Fruit fly (Drosophila melanogaster) whole organism, embryonic: ENCODE results near the gene CG10165.

ENCODE experiments used
- Asciz ChIP-seq: fragments of 200-800 bp; sonication (Bioruptor generic); optimal IDR thresholded peaks from 2 replicates; lab custom pipeline; 2017; ENCODE audit warnings: missing biosample characterization, mild to moderate bottlenecking, missing genetic modification characterization, missing genetic modification reagents
- B-H1 ChIP-seq: fragments of 200-800 bp; sonication (Bioruptor generic); IDR thresholded peaks from 3 replicates; pipeline ENCODE4 v1.3.6; 2022; ENCODE audit warnings: missing biosample characterization, missing genetic modification characterization
- CG11247 ChIP-seq: fragments of 200-800 bp; sonication (Bioruptor generic); IDR thresholded peaks from 2 replicates; pipeline ENCODE4 v1.3.6; 2022; ENCODE audit warnings: missing biosample characterization, missing genetic modification characterization
- CG12219 ChIP-seq: fragments of 200-800 bp; sonication (Bioruptor generic); optimal IDR thresholded peaks from 3 replicates; lab custom pipeline; 2018; ENCODE audit warnings: missing biosample characterization, mild to moderate bottlenecking, missing genetic modification characterization
- CG12299 ChIP-seq: fragments of 200-800 bp; sonication (Bioruptor generic); optimal IDR thresholded peaks from 2 replicates; lab custom pipeline; 2018; ENCODE audit warnings: missing biosample characterization, mild to moderate bottlenecking, missing genetic modification characterization
- CG13287 ChIP-seq: fragments of 200-800 bp; sonication (Bioruptor generic); IDR thresholded peaks from 2 replicates; pipeline ENCODE4 v1.3.6; 2022; ENCODE audit warnings: missing biosample characterization, missing genetic modification characterization; ENCODE audit not compliant: partially characterized antibody
- CG14667 ChIP-seq: fragments of 200-800 bp; sonication (Bioruptor generic); IDR thresholded peaks from 2 replicates; pipeline ENCODE4 v1.3.6; 2022; ENCODE audit warnings: missing biosample characterization, missing genetic modification characterization
- CG15073 ChIP-seq: fragments of 200-800 bp; sonication (Bioruptor generic); optimal IDR thresholded peaks from 2 replicates; lab custom pipeline; 2016; ENCODE audit warnings: missing biosample characterization, missing genetic modification characterization
- CG15269 ChIP-seq: fragments of 200-800 bp; sonication (Bioruptor generic); optimal IDR thresholded peaks from 2 replicates; lab custom pipeline; 2018; ENCODE audit warnings: missing biosample characterization, mild to moderate bottlenecking, missing genetic modification characterization, moderate library complexity
- CG15514 ChIP-seq: fragments of 200-800 bp; sonication (Bioruptor generic); optimal IDR thresholded peaks from 3 replicates; lab custom pipeline; 2017; ENCODE audit warnings: missing biosample characterization, missing genetic modification characterization, mild to moderate bottlenecking, moderate library complexity, missing genetic modification reagents
- CG17612 ChIP-seq: fragments of 200-800 bp; sonication (Bioruptor generic); IDR thresholded peaks from 2 replicates; pipeline ENCODE4 v1.3.6; 2022; ENCODE audit warnings: missing biosample characterization, missing genetic modification characterization
- CG31224 ChIP-seq: fragments of 200-800 bp; sonication (Bioruptor generic); IDR thresholded peaks from 2 replicates; pipeline ENCODE4 v1.3.6; 2022; ENCODE audit warnings: missing biosample characterization, missing genetic modification characterization
- CG34376 ChIP-seq: fragments of 200-800 bp; sonication (Bioruptor generic); optimal IDR thresholded peaks from 2 replicates; lab custom pipeline; 2018; ENCODE audit warnings: missing biosample characterization, mild to moderate bottlenecking, missing genetic modification characterization
- CG3995 ChIP-seq: fragments of 200-800 bp; sonication (Bioruptor generic); optimal IDR thresholded peaks from 3 replicates; lab custom pipeline; 2016; ENCODE audit warnings: missing biosample characterization, missing genetic modification characterization
- CG6254 ChIP-seq: fragments of 200-800 bp; sonication (Bioruptor generic); optimal IDR thresholded peaks from 3 replicates; lab custom pipeline; 2017; ENCODE audit warnings: mild to moderate bottlenecking, missing biosample characterization, missing genetic modification reagents, missing genetic modification characterization
- CG6765 ChIP-seq: fragments of 200-800 bp; sonication (Bioruptor generic); optimal IDR thresholded peaks from 3 replicates; lab custom pipeline; 2017; ENCODE audit warnings: missing biosample characterization, mild to moderate bottlenecking, missing genetic modification characterization
- CG7372 ChIP-seq: fragments of 200-800 bp; sonication (Bioruptor generic); IDR thresholded peaks from 2 replicates; pipeline ENCODE4 v1.3.6; 2022; ENCODE audit warnings: missing biosample characterization, missing genetic modification characterization
- CG7745 ChIP-seq: fragments of 200-800 bp; sonication (Bioruptor generic); optimal IDR thresholded peaks from 2 replicates; lab custom pipeline; 2018; ENCODE audit warnings: missing biosample characterization, mild to moderate bottlenecking, missing genetic modification characterization, moderate library complexity
- CG8290 ChIP-seq, 3 experiments: fragments of 200-800 bp; sonication (Bioruptor generic); optimal IDR thresholded peaks; 2 replicates each; lab custom pipeline; 2016 to 2019; ENCODE audit warnings: missing biosample characterization in 3 of 3, missing genetic modification characterization in 3 of 3, mild to moderate bottlenecking in 2 of 3, moderate library complexity in 1 of 3
- CG9609 ChIP-seq: fragments of 200-800 bp; sonication (Bioruptor generic); optimal IDR thresholded peaks from 3 replicates; lab custom pipeline; 2016; ENCODE audit warnings: missing biosample characterization, missing genetic modification characterization
- D ChIP-seq, 2 experiments: fragments of 200-800 bp in 1 of 2; fragments of >200 bp in 1 of 2; sonication (Bioruptor generic) in 1 of 2; optimal IDR thresholded peaks; 2 replicates in 1 of 2; 3 replicates in 1 of 2; lab custom pipeline; 2017; ENCODE audit warnings: mild to moderate bottlenecking in 1 of 2, missing biosample characterization in 1 of 2, missing genetic modification characterization in 1 of 2, missing genetic modification reagents in 1 of 2
- D19B ChIP-seq: fragments of 200-800 bp; sonication (Bioruptor generic); optimal IDR thresholded peaks from 2 replicates; lab custom pipeline; 2017; ENCODE audit warnings: missing biosample characterization, mild to moderate bottlenecking, missing genetic modification characterization
- Dbx ChIP-seq: fragments of 200-800 bp; sonication (Bioruptor generic); IDR thresholded peaks from 3 replicates; pipeline ENCODE4 v1.3.6; 2022; ENCODE audit warnings: missing biosample characterization, missing genetic modification characterization
- Dip2 ChIP-seq: fragments of 200-800 bp; sonication (Bioruptor generic); IDR thresholded peaks from 2 replicates; pipeline ENCODE4 v1.3.6; 2022; ENCODE audit warnings: missing biosample characterization, missing genetic modification characterization
- Hr39 ChIP-seq: fragments of >200 bp; optimal IDR thresholded peaks from 2 replicates; lab custom pipeline; 2017
- Hr51 ChIP-seq, 2 experiments: fragments of 200-800 bp; sonication (Bioruptor generic); optimal IDR thresholded peaks; 2 replicates in 1 of 2; 3 replicates in 1 of 2; lab custom pipeline; 2016 to 2018; ENCODE audit warnings: missing biosample characterization in 2 of 2, missing genetic modification characterization in 2 of 2, mild to moderate bottlenecking in 1 of 2, moderate library complexity in 1 of 2
- Kr ChIP-seq: fragments of 200-800 bp; sonication (Bioruptor generic); optimal IDR thresholded peaks from 2 replicates; lab custom pipeline; 2017; ENCODE audit warnings: missing biosample characterization, mild to moderate bottlenecking, missing genetic modification characterization
- MBD-R2 ChIP-seq: fragments of 200-800 bp; sonication (Bioruptor generic); IDR thresholded peaks from 2 replicates; pipeline ENCODE4 v1.3.6; 2022; ENCODE audit warnings: missing biosample characterization, missing genetic modification characterization
- MESR4 ChIP-seq: fragments of 200-800 bp; sonication (Bioruptor generic); optimal IDR thresholded peaks from 2 replicates; lab custom pipeline; 2018; ENCODE audit warnings: missing biosample characterization, mild to moderate bottlenecking, missing genetic modification characterization, moderate library complexity
- NC2β ChIP-seq: fragments of 200-800 bp; sonication (Bioruptor generic); optimal IDR thresholded peaks from 2 replicates; lab custom pipeline; 2016; ENCODE audit warnings: missing biosample characterization, missing genetic modification characterization
- Neu2 ChIP-seq: fragments of 200-800 bp; sonication (Bioruptor generic); optimal IDR thresholded peaks from 3 replicates; lab custom pipeline; 2016; ENCODE audit warnings: missing biosample characterization, missing genetic modification characterization, borderline replicate concordance
- Optix ChIP-seq: fragments of 200-800 bp; sonication (Bioruptor generic); IDR thresholded peaks from 3 replicates; pipeline ENCODE4 v1.3.6; 2022; ENCODE audit warnings: missing biosample characterization, missing genetic modification characterization
- Sox100B ChIP-seq: fragments of 200-800 bp; sonication (Bioruptor generic); optimal IDR thresholded peaks from 3 replicates; lab custom pipeline; 2018; ENCODE audit warnings: missing biosample characterization, mild to moderate bottlenecking, missing genetic modification characterization
- Stat92E ChIP-seq, 3 experiments: fragments of >200 bp in 2 of 3; fragments of 200-800 bp in 1 of 3; sonication (Bioruptor generic) in 1 of 3; optimal IDR thresholded peaks; 2 replicates each; lab custom pipeline; 2017 to 2019; ENCODE audit warnings: missing biosample characterization in 3 of 3, missing genetic modification characterization in 3 of 3, mild to moderate bottlenecking in 1 of 3, moderate library complexity in 1 of 3
- ara ChIP-seq: fragments of 200-800 bp; sonication (Bioruptor generic); IDR thresholded peaks from 2 replicates; pipeline ENCODE4 v1.3.6; 2022; ENCODE audit warnings: missing biosample characterization, missing genetic modification characterization
- ash1 ChIP-seq: fragments of 200-800 bp; sonication (Bioruptor generic); optimal IDR thresholded peaks from 2 replicates; lab custom pipeline; 2018; ENCODE audit warnings: missing biosample characterization, mild to moderate bottlenecking, missing genetic modification characterization
- cato ChIP-seq: fragments of 200-800 bp; sonication (Bioruptor generic); optimal IDR thresholded peaks from 2 replicates; lab custom pipeline; 2016; ENCODE audit warnings: missing biosample characterization, missing genetic modification characterization, borderline replicate concordance
- cwo ChIP-seq: fragments of 200-800 bp; sonication (Bioruptor generic); optimal IDR thresholded peaks from 3 replicates; lab custom pipeline; 2017; ENCODE audit warnings: missing biosample characterization, missing genetic modification characterization, mild to moderate bottlenecking, moderate library complexity, missing genetic modification reagents
- danr ChIP-seq: fragments of 200-800 bp; sonication (Bioruptor generic); IDR thresholded peaks from 2 replicates; pipeline ENCODE4 v1.3.6; 2022; ENCODE audit warnings: missing biosample characterization, missing genetic modification characterization
- jigr1 ChIP-seq: fragments of 200-800 bp; sonication (Bioruptor generic); IDR thresholded peaks from 3 replicates; pipeline ENCODE4 v1.3.6; 2022; ENCODE audit warnings: missing biosample characterization, missing genetic modification characterization
- oc ChIP-seq: fragments of 200-800 bp; sonication (Bioruptor generic); optimal IDR thresholded peaks from 2 replicates; lab custom pipeline; 2018; ENCODE audit warnings: missing biosample characterization, mild to moderate bottlenecking, missing genetic modification characterization, moderate library complexity
- pfk ChIP-seq: fragments of 200-800 bp; sonication (Bioruptor generic); optimal IDR thresholded peaks from 2 replicates; lab custom pipeline; 2018; ENCODE audit warnings: missing biosample characterization, mild to moderate bottlenecking, missing genetic modification characterization, moderate library complexity
- pita ChIP-seq: fragments of 200-800 bp; sonication (Bioruptor generic); optimal IDR thresholded peaks from 2 replicates; lab custom pipeline; 2017; ENCODE audit warnings: missing biosample characterization, mild to moderate bottlenecking, missing genetic modification characterization
- sc ChIP-seq, 3 experiments: fragments of >200 bp in 2 of 3; fragments of 200-800 bp in 1 of 3; sonication (Bioruptor generic) in 1 of 3; optimal IDR thresholded peaks; 2 replicates in 2 of 3; 3 replicates in 1 of 3; lab custom pipeline; 2017; ENCODE audit warnings: mild to moderate bottlenecking in 1 of 3, missing biosample characterization in 1 of 3, missing genetic modification characterization in 1 of 3, missing genetic modification reagents in 1 of 3
- sna ChIP-seq: fragments of 200-800 bp; sonication (Bioruptor generic); IDR thresholded peaks from 2 replicates; pipeline ENCODE4 v1.3.6; 2022; ENCODE audit warnings: missing biosample characterization, missing genetic modification characterization; ENCODE audit not compliant: partially characterized antibody
- sqz ChIP-seq: fragments of 200-800 bp; sonication (Bioruptor generic); optimal IDR thresholded peaks from 3 replicates; lab custom pipeline; 2018; ENCODE audit warnings: missing biosample characterization, mild to moderate bottlenecking, missing genetic modification characterization
- tap ChIP-seq: fragments of 200-800 bp; optimal IDR thresholded peaks from 3 replicates; lab custom pipeline; 2019; ENCODE audit warnings: missing biosample characterization, mild to moderate bottlenecking, missing genetic modification characterization, moderate library complexity
- z ChIP-seq: fragments of 200-800 bp; sonication (Bioruptor generic); IDR thresholded peaks from 3 replicates; pipeline ENCODE4 v1.3.6; 2022; ENCODE audit warnings: missing biosample characterization, missing genetic modification characterization

The CG10165 gene

dm6 chr2L:19533247-19533646, 3.1 kb upstream of the CG10165 start, which contains the start of gene CG33116 (continued):
- TF ChIP-seq CG34376 (GFP tag; lab: Kevin White, UChicago), result peak; percentile 61
- peak; percentile 68 for TF ChIP-seq Optix
- TF ChIP-seq CG6254 (GFP tag; lab: Kevin White, UChicago), result peak; percentile 62
- peak; percentile 58 for TF ChIP-seq cwo
- TF ChIP-seq Neu2 (GFP tag; lab: Kevin White, UChicago), result peak; percentile 5
- TF ChIP-seq MBD-R2 (GFP tag; lab: Robert Waterston, UW), result peak; percentile 96
- no peak for TF ChIP-seq CG17612 (GFP tag; lab: Robert Waterston, UW)
- peak; percentile 57 for TF ChIP-seq MESR4 (GFP tag; lab: Kevin White, UChicago)
- peak; percentile 51 for TF ChIP-seq cato (GFP tag; lab: Kevin White, UChicago)
- peak; percentile 68 for TF ChIP-seq Asciz (GFP tag; lab: Kevin White, UChicago)
- no peak for TF ChIP-seq jigr1 (GFP tag; lab: Robert Waterston, UW)
- peak; percentile 72 for TF ChIP-seq Sox100B (GFP tag; lab: Kevin White, UChicago)
- TF ChIP-seq D19B, result peak; percentile 47
- TF ChIP-seq CG12219, result peak; percentile 74
- peak; percentile 14 for TF ChIP-seq CG7745 (tag; lab: Kevin White, UChicago)
- no peak for TF ChIP-seq CG14667 (GFP tag; lab: Robert Waterston, UW)
- peak; percentile 75 to 76 for TF ChIP-seq Hr51 (GFP tag; optimal IDR thresholded peaks at IDR 0.05; lab: Kevin White, UChicago)
- peak; percentile 83 for TF ChIP-seq CG9609 (GFP tag; lab: Kevin White, UChicago)
- TF ChIP-seq ara (GFP tag; lab: Robert Waterston, UW), result peak; percentile 63; the same call in 1 of the 2 replicates
- TF ChIP-seq sna (GFP tag; lab: Robert Waterston, UW), result no peak
- TF ChIP-seq CG31224 (GFP tag; lab: Robert Waterston, UW), result 0 out of 2 replicates have a peak, but pooled peaks have one; percentile 26
- peak; percentile 88 for TF ChIP-seq sqz (GFP tag; lab: Kevin White, UChicago)
- TF ChIP-seq z, result no peak
- peak; percentile 68 for TF ChIP-seq Hr39 (lab: Kevin White, UChicago)
- no peak for TF ChIP-seq D (optimal IDR thresholded peaks at IDR 0.05; lab: Kevin White, UChicago)
- TF ChIP-seq D (GFP tag; optimal IDR thresholded peaks at IDR 0.05; lab: Kevin White, UChicago), result peak; percentile 63
- peak; percentile 45 for TF ChIP-seq CG12299 (tag; lab: Kevin White, UChicago)
- peak; percentile 77; the same call in 2 of the 3 replicates for TF ChIP-seq Dbx (GFP tag; lab: Robert Waterston, UW)
- TF ChIP-seq CG13287 (GFP tag; lab: Robert Waterston, UW), result peak; percentile 54
- TF ChIP-seq CG3995 (GFP tag; lab: Kevin White, UChicago), result peak; percentile 51
- peak; percentile 44; the same call in 1 of the 3 replicates for TF ChIP-seq B-H1 (GFP tag; lab: Robert Waterston, UW)
- no peak for TF ChIP-seq sc (optimal IDR thresholded peaks at IDR 0.05; lab: Kevin White, UChicago)
- TF ChIP-seq sc (GFP tag; optimal IDR thresholded peaks at IDR 0.05; lab: Kevin White, UChicago), result peak; percentile 55
- TF ChIP-seq ash1 (GFP tag; lab: Kevin White, UChicago), result peak; percentile 32
- TF ChIP-seq oc (tag; lab: Kevin White, UChicago), result peak; percentile 50
- no peak for TF ChIP-seq Kr
- TF ChIP-seq NC2β (GFP tag; lab: Kevin White, UChicago), result peak; percentile 84
- TF ChIP-seq CG11247 (GFP tag; lab: Robert Waterston, UW), result peak; percentile 71
- TF ChIP-seq Stat92E (GFP tag; optimal IDR thresholded peaks at IDR 0.05; lab: Kevin White, UChicago), result peak in 1 of 3 experiments; percentile 18
- TF ChIP-seq CG15514 (GFP tag; lab: Kevin White, UChicago), result peak; percentile 78
- peak; percentile 71 for TF ChIP-seq CG6765 (GFP tag; lab: Kevin White, UChicago)
- TF ChIP-seq CG15073 (GFP tag; lab: Kevin White, UChicago), result no peak
- 0 out of 2 replicates have a peak, but pooled peaks have one; percentile 13 for TF ChIP-seq CG7372 (GFP tag; lab: Robert Waterston, UW)
- peak; percentile 88 for TF ChIP-seq CG8290 (GFP tag; optimal IDR thresholded peaks at IDR 0.05; lab: Kevin White, UChicago)
- peak; percentile 42 to 93 for TF ChIP-seq CG8290 (tag; optimal IDR thresholded peaks at IDR 0.05; lab: Kevin White, UChicago)
- no peak for TF ChIP-seq pita
- peak; percentile 31; the same call in 1 of the 2 replicates for TF ChIP-seq danr (GFP tag; lab: Robert Waterston, UW)
- TF ChIP-seq Dip2, result no peak
- TF ChIP-seq tap (tag; lab: Kevin White, UChicago), result peak; percentile 74
- peak; percentile 80 for TF ChIP-seq CG15269 (tag; lab: Kevin White, UChicago)
- peak; percentile 23 for TF ChIP-seq pfk
